Fruit fly (Drosophila melanogaster) whole organism, embryonic: ENCODE results near the gene Cbp20.

Experiments used
- Bgb ChIP-seq: fragments of 200-800 bp; sonication (Bioruptor generic); IDR thresholded peaks from 2 replicates; pipeline ENCODE4 v1.3.6; 2022; ENCODE audit warnings: missing biosample characterization, missing genetic modification characterization; ENCODE audit not compliant: partially characterized antibody
- CG10147 ChIP-seq: fragments of 200-800 bp; sonication (Bioruptor generic); optimal IDR thresholded peaks from 2 replicates; lab custom pipeline; 2019; ENCODE audit warnings: missing biosample characterization, mild to moderate bottlenecking, missing genetic modification characterization, moderate library complexity
- CG10209 ChIP-seq: fragments of 200-800 bp; sonication (Bioruptor generic); optimal IDR thresholded peaks from 3 replicates; lab custom pipeline; 2017; ENCODE audit warnings: missing biosample characterization, mild to moderate bottlenecking, missing genetic modification characterization, missing genetic modification reagents
- CG12155 ChIP-seq: fragments of 200-800 bp; sonication (Bioruptor generic); optimal IDR thresholded peaks from 3 replicates; lab custom pipeline; 2016; ENCODE audit warnings: missing biosample characterization, missing genetic modification characterization
- CG12659 ChIP-seq: fragments of 200-800 bp; sonication (Bioruptor generic); optimal IDR thresholded peaks from 3 replicates; lab custom pipeline; 2017; ENCODE audit warnings: mild to moderate bottlenecking, missing biosample characterization, missing genetic modification reagents, missing genetic modification characterization
- CG12942 ChIP-seq: fragments of 200-800 bp; sonication (Bioruptor generic); optimal IDR thresholded peaks from 3 replicates; lab custom pipeline; 2016; ENCODE audit warnings: missing biosample characterization, missing genetic modification characterization
- CG13296 ChIP-seq: fragments of 200-800 bp; sonication (Bioruptor generic); optimal IDR thresholded peaks from 3 replicates; lab custom pipeline; 2018; ENCODE audit warnings: missing biosample characterization, mild to moderate bottlenecking, missing genetic modification characterization
- CG14710 ChIP-seq: fragments of 200-800 bp; sonication (Bioruptor generic); optimal IDR thresholded peaks from 3 replicates; lab custom pipeline; 2019; ENCODE audit warnings: missing biosample characterization, mild to moderate bottlenecking, missing genetic modification characterization, moderate library complexity
- CG15011 ChIP-seq: fragments of 200-800 bp; sonication (Bioruptor generic); optimal IDR thresholded peaks from 3 replicates; lab custom pipeline; 2018; ENCODE audit warnings: missing biosample characterization, mild to moderate bottlenecking, missing genetic modification characterization
- CG1603 ChIP-seq: fragments of 200-800 bp; sonication (Bioruptor generic); optimal IDR thresholded peaks from 2 replicates; lab custom pipeline; 2019; ENCODE audit warnings: missing biosample characterization, mild to moderate bottlenecking, missing genetic modification characterization, moderate library complexity
- CG17385 ChIP-seq: fragments of 200-800 bp; sonication (Bioruptor generic); optimal IDR thresholded peaks from 3 replicates; lab custom pipeline; 2018; ENCODE audit warnings: missing biosample characterization, mild to moderate bottlenecking, missing genetic modification characterization
- CG18262 ChIP-seq: fragments of 200-800 bp; optimal IDR thresholded peaks from 3 replicates; lab custom pipeline; 2019; ENCODE audit warnings: missing biosample characterization, mild to moderate bottlenecking, missing genetic modification characterization, moderate library complexity
- CG18476 ChIP-seq: fragments of 200-800 bp; sonication (Bioruptor generic); optimal IDR thresholded peaks from 2 replicates; lab custom pipeline; 2016; ENCODE audit warnings: missing biosample characterization, mild to moderate bottlenecking, missing genetic modification characterization
- CG2120 ChIP-seq: fragments of 200-800 bp; sonication (Bioruptor generic); optimal IDR thresholded peaks from 3 replicates; lab custom pipeline; 2016; ENCODE audit warnings: missing biosample characterization, missing genetic modification characterization
- CG3838 ChIP-seq: fragments of 200-800 bp; sonication (Bioruptor generic); optimal IDR thresholded peaks from 3 replicates; lab custom pipeline; 2016; ENCODE audit warnings: missing biosample characterization, missing genetic modification characterization
- CG4424 ChIP-seq: fragments of 200-800 bp; sonication (Bioruptor generic); optimal IDR thresholded peaks from 3 replicates; lab custom pipeline; 2016; ENCODE audit warnings: missing biosample characterization, missing genetic modification characterization
- CG5180 ChIP-seq: fragments of 200-800 bp; sonication (Bioruptor generic); optimal IDR thresholded peaks from 3 replicates; lab custom pipeline; 2017; ENCODE audit warnings: missing biosample characterization, missing genetic modification characterization, mild to moderate bottlenecking, moderate library complexity, missing genetic modification reagents
- CG7556 ChIP-seq: fragments of 200-800 bp; sonication (Bioruptor generic); optimal IDR thresholded peaks from 2 replicates; lab custom pipeline; 2017; ENCODE audit warnings: missing biosample characterization, mild to moderate bottlenecking, missing genetic modification characterization
- CG9437 ChIP-seq: fragments of 200-800 bp; sonication (Bioruptor generic); optimal IDR thresholded peaks from 2 replicates; lab custom pipeline; 2018; ENCODE audit warnings: missing biosample characterization, mild to moderate bottlenecking, missing genetic modification characterization
- Drgx ChIP-seq: fragments of 200-800 bp; sonication (Bioruptor generic); IDR thresholded peaks from 2 replicates; pipeline ENCODE4 v1.3.6; 2022; ENCODE audit warnings: missing biosample characterization, missing genetic modification characterization
- Fer1 ChIP-seq: fragments of 200-800 bp; sonication (Bioruptor generic); optimal IDR thresholded peaks from 2 replicates; lab custom pipeline; 2017; ENCODE audit warnings: missing biosample characterization, mild to moderate bottlenecking, missing genetic modification characterization
- Hand ChIP-seq: fragments of 200-800 bp; sonication (Bioruptor generic); optimal IDR thresholded peaks from 2 replicates; lab custom pipeline; 2017; ENCODE audit warnings: mild to moderate bottlenecking, missing biosample characterization, missing genetic modification reagents, missing genetic modification characterization
- HmgZ ChIP-seq: fragments of 200-800 bp; sonication (Bioruptor generic); optimal IDR thresholded peaks from 2 replicates; lab custom pipeline; 2018; ENCODE audit warnings: missing biosample characterization, mild to moderate bottlenecking, missing genetic modification characterization
- Hsf ChIP-seq: fragments of 200-800 bp; sonication (Bioruptor generic); optimal IDR thresholded peaks from 3 replicates; lab custom pipeline; 2016; ENCODE audit warnings: missing biosample characterization, missing genetic modification characterization
- MESR4 ChIP-seq: fragments of 200-800 bp; sonication (Bioruptor generic); optimal IDR thresholded peaks from 2 replicates; lab custom pipeline; 2018; ENCODE audit warnings: missing biosample characterization, mild to moderate bottlenecking, missing genetic modification characterization, moderate library complexity
- Nf-YC ChIP-seq: fragments of 200-800 bp; optimal IDR thresholded peaks from 3 replicates; lab custom pipeline; 2019; ENCODE audit warnings: missing biosample characterization, mild to moderate bottlenecking, missing genetic modification characterization, moderate library complexity
- Oli ChIP-seq: fragments of 200-800 bp; sonication (Bioruptor generic); optimal IDR thresholded peaks from 2 replicates; lab custom pipeline; 2018; ENCODE audit warnings: missing biosample characterization, mild to moderate bottlenecking, missing genetic modification characterization, moderate library complexity
- TFAM ChIP-seq: fragments of 200-800 bp; sonication (Bioruptor generic); optimal IDR thresholded peaks from 2 replicates; lab custom pipeline; 2017; ENCODE audit warnings: missing biosample characterization, missing genetic modification characterization, inconsistent platforms
- Trl ChIP-seq, 3 experiments: fragments of >200 bp in 2 of 3; fragments of 200-800 bp in 1 of 3; sonication (Bioruptor generic) in 1 of 3; optimal IDR thresholded peaks; 2 replicates in 1 of 3; 3 replicates in 2 of 3; lab custom pipeline; 2016 to 2017; ENCODE audit warnings: missing biosample characterization in 1 of 3, missing genetic modification characterization in 1 of 3
- ap ChIP-seq: fragments of 200-800 bp; sonication (Bioruptor generic); IDR thresholded peaks from 2 replicates; pipeline ENCODE4 v1.3.6; 2022; ENCODE audit warnings: missing biosample characterization, missing genetic modification characterization
- ash1 ChIP-seq: fragments of 200-800 bp; sonication (Bioruptor generic); optimal IDR thresholded peaks from 2 replicates; lab custom pipeline; 2018; ENCODE audit warnings: missing biosample characterization, mild to moderate bottlenecking, missing genetic modification characterization
- az2 ChIP-seq: fragments of 200-800 bp; sonication (Bioruptor generic); optimal IDR thresholded peaks from 3 replicates; lab custom pipeline; 2016; ENCODE audit warnings: missing biosample characterization, missing genetic modification characterization
- caup ChIP-seq: fragments of 200-800 bp; sonication (Bioruptor generic); optimal IDR thresholded peaks from 3 replicates; lab custom pipeline; 2017; ENCODE audit warnings: missing biosample characterization, mild to moderate bottlenecking, missing genetic modification characterization, moderate library complexity; ENCODE audit not compliant: severe bottlenecking
- ci ChIP-seq: fragments of 200-800 bp; sonication (Bioruptor generic); IDR thresholded peaks from 3 replicates; pipeline ENCODE4 v1.3.6; 2022; ENCODE audit warnings: missing biosample characterization, missing genetic modification characterization
- crp ChIP-seq, 2 experiments: fragments of 200-800 bp; sonication (Bioruptor generic); optimal IDR thresholded peaks; 2 replicates in 1 of 2; 3 replicates in 1 of 2; lab custom pipeline; 2017; ENCODE audit warnings: missing biosample characterization in 2 of 2, missing genetic modification characterization in 2 of 2, mild to moderate bottlenecking in 1 of 2, moderate library complexity in 1 of 2
- fd96Cb ChIP-seq: fragments of 200-800 bp; sonication (Bioruptor generic); optimal IDR thresholded peaks from 2 replicates; lab custom pipeline; 2018; ENCODE audit warnings: missing biosample characterization, mild to moderate bottlenecking, missing genetic modification characterization, moderate library complexity
- fru ChIP-seq: fragments of >200 bp; optimal IDR thresholded peaks from 2 replicates; lab custom pipeline; 2017
- hkb ChIP-seq, 2 experiments: fragments of 200-800 bp in 1 of 2; fragments of >200 bp in 1 of 2; sonication (Bioruptor generic) in 1 of 2; IDR thresholded peaks in 1 of 2; optimal IDR thresholded peaks in 1 of 2; 2 replicates each; pipeline versions ENCODE4 v1.3.6 to Lab custom; 2017 to 2022; ENCODE audit warnings: missing biosample characterization in 1 of 2, missing genetic modification characterization in 1 of 2
- ind ChIP-seq: fragments of 200-800 bp; sonication (Bioruptor generic); optimal IDR thresholded peaks from 3 replicates; lab custom pipeline; 2016; ENCODE audit warnings: missing biosample characterization, missing genetic modification characterization
- nmo ChIP-seq: fragments of 200-800 bp; sonication (Bioruptor generic); optimal IDR thresholded peaks from 2 replicates; lab custom pipeline; 2018; ENCODE audit warnings: missing biosample characterization, mild to moderate bottlenecking, missing genetic modification characterization, moderate library complexity
- onecut ChIP-seq: fragments of 200-800 bp; sonication (Bioruptor generic); IDR thresholded peaks from 2 replicates; pipeline ENCODE4 v1.3.6; 2022; ENCODE audit warnings: missing biosample characterization, missing genetic modification characterization
- pho ChIP-seq: fragments of 200-800 bp; sonication (Bioruptor generic); optimal IDR thresholded peaks from 2 replicates; lab custom pipeline; 2016; ENCODE audit warnings: missing biosample characterization, missing genetic modification characterization
- pros ChIP-seq: fragments of 200-800 bp; sonication (Bioruptor generic); optimal IDR thresholded peaks from 3 replicates; lab custom pipeline; 2019; ENCODE audit warnings: missing biosample characterization, mild to moderate bottlenecking, missing genetic modification characterization, moderate library complexity
- pum ChIP-seq: fragments of 200-800 bp; sonication (Bioruptor generic); optimal IDR thresholded peaks from 2 replicates; lab custom pipeline; 2016; ENCODE audit warnings: missing biosample characterization, missing genetic modification characterization
- sqz ChIP-seq: fragments of 200-800 bp; sonication (Bioruptor generic); optimal IDR thresholded peaks from 3 replicates; lab custom pipeline; 2018; ENCODE audit warnings: missing biosample characterization, mild to moderate bottlenecking, missing genetic modification characterization
- stwl ChIP-seq: fragments of 200-800 bp; sonication (Bioruptor generic); optimal IDR thresholded peaks from 3 replicates; lab custom pipeline; 2018; ENCODE audit warnings: missing biosample characterization, mild to moderate bottlenecking, missing genetic modification characterization, moderate library complexity
- yki ChIP-seq: fragments of >200 bp; optimal IDR thresholded peaks from 3 replicates; lab custom pipeline; 2018
- zf30C ChIP-seq: fragments of 200-800 bp; sonication (Bioruptor generic); optimal IDR thresholded peaks from 3 replicates; lab custom pipeline; 2018; ENCODE audit warnings: missing biosample characterization, mild to moderate bottlenecking, missing genetic modification characterization

Gene Cbp20

DNA sequence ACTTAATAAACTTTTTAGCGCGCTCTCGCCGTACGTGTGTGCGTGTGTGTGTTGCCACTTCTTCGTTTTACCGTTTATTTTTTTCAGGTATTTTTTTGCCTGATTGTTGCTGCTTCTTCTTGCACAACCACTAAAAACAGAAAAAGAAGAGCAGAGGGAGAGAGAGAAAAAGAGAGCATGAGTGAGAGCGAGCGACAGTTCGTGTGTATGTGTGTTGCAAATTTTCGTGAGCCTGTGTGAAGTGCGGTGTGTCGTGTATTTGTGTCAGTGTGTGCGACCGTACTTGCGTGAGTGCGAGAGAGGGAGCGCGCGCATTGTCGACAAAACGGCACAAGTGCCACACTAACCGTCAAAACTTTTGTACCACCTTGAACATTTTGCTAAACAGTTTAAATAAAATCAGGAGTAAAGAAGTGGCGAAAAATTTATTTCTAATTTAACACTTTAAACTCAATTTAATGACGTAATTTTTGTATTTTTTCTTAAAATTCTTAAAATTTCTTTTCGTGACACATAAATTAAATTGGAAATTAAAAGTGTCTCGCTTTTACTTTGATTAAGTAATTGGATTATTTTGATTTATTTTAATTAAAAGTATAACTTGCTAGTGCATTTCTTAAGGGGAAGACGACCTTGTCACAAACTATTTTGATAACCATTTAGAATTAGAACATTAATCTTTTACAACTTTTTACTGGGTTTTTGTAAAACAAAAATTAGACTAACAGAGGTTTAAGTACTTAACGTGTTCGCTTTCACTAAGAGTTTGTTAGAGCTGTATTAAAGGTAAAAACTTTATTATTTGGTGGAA is 32.7 kb downstream of the Cbp20 start (continued):
- TF ChIP-seq ash1 (GFP tag; lab: Kevin White, UChicago) (no peak), Fer1 (no peak), Hsf (peak; percentile 70), CG15011 (GFP tag; lab: Kevin White, UChicago) (peak; percentile 27), CG9437 (peak; percentile 84), Bgb (no peak), Hand (peak; percentile 8), stwl (tag; lab: Kevin White, UChicago) (no peak), Trl (optimal IDR thresholded peaks at IDR 0.05; lab: Kevin White, UChicago) (peak; percentile 97 to 99), Trl (GFP tag; optimal IDR thresholded peaks at IDR 0.05; lab: Kevin White, UChicago) (peak; percentile 42), HmgZ (tag; lab: Kevin White, UChicago) (peak; percentile 17), MESR4 (peak; percentile 40), CG1603 (peak; percentile 28), CG17385 (GFP tag; lab: Kevin White, UChicago) (peak; percentile 99), nmo (peak; percentile 76), TFAM (GFP tag; lab: Kevin White, UChicago) (no peak), az2 (GFP tag; lab: Kevin White, UChicago) (peak; percentile 57), sqz (GFP tag; lab: Kevin White, UChicago) (peak; percentile 98), Oli (tag; lab: Kevin White, UChicago) (peak; percentile 77), Drgx (no peak), pum (GFP tag; lab: Kevin White, UChicago) (peak; percentile 41), pho (GFP tag; lab: Kevin White, UChicago) (peak; percentile 32), crp (GFP tag; optimal IDR thresholded peaks at IDR 0.05; lab: Kevin White, UChicago) (no peak), fd96Cb (tag; lab: Kevin White, UChicago) (peak; percentile 44), CG14710 (tag; lab: Kevin White, UChicago) (peak; percentile 50), CG10147 (GFP tag; lab: Kevin White, UChicago) (peak; percentile 58), CG4424 (GFP tag; lab: Kevin White, UChicago) (peak; percentile 60), CG18476 (GFP tag; lab: Kevin White, UChicago) (peak; percentile 35), CG3838 (GFP tag; lab: Kevin White, UChicago) (no peak), Nf-YC (tag; lab: Kevin White, UChicago) (peak; percentile 45), pros (peak; percentile 76), CG2120 (GFP tag; lab: Kevin White, UChicago) (peak; percentile 61), yki (peak; percentile 69), CG7556 (GFP tag; lab: Kevin White, UChicago) (peak; percentile 84), zf30C (GFP tag; lab: Kevin White, UChicago) (no peak), ind (GFP tag; lab: Kevin White, UChicago) (peak; percentile 51), caup (GFP tag; lab: Kevin White, UChicago) (peak; percentile 34), onecut (GFP tag; lab: Robert Waterston, UW) (peak; percentile 42), CG10209 (peak; percentile 53), ap (GFP tag; lab: Robert Waterston, UW) (no peak), CG13296 (GFP tag; lab: Kevin White, UChicago) (peak; percentile 39), CG5180 (GFP tag; lab: Kevin White, UChicago) (no peak), CG18262 (tag; lab: Kevin White, UChicago) (peak; percentile 79), hkb (optimal IDR thresholded peaks at IDR 0.05; lab: Kevin White, UChicago) (no peak), hkb (GFP tag; IDR thresholded peaks at IDR 0.05; lab: Robert Waterston, UW) (no peak), fru (no peak), CG12942 (peak; percentile 15), ci (GFP tag; lab: Robert Waterston, UW) (no peak), CG12659 (GFP tag; lab: Kevin White, UChicago) (peak; percentile 50), CG12155 (peak; percentile 41)
